Fruit fly (Drosophila melanogaster) whole organism, embryonic: Measurements from ENCODE around the gene stck.
A peak's percentile ranks its signal among the peaks of the same experiment; 100 is the strongest.

Source experiments
- Adf1 ChIP-seq: fragments of 200-800 bp; sonication (Bioruptor generic); IDR thresholded peaks from 2 replicates; pipeline ENCODE4 v1.3.6; 2022; ENCODE audit warnings: missing biosample characterization, missing genetic modification characterization
- B-H1 ChIP-seq: fragments of 200-800 bp; sonication (Bioruptor generic); IDR thresholded peaks from 3 replicates; pipeline ENCODE4 v1.3.6; 2022; ENCODE audit warnings: missing biosample characterization, missing genetic modification characterization
- BEAF-32 ChIP-seq: fragments of 200-800 bp; sonication (Bioruptor generic); optimal IDR thresholded peaks from 3 replicates; lab custom pipeline; 2017; ENCODE audit warnings: missing biosample characterization, missing genetic modification characterization, mild to moderate bottlenecking, moderate library complexity, missing genetic modification reagents
- CG10147 ChIP-seq: fragments of 200-800 bp; sonication (Bioruptor generic); optimal IDR thresholded peaks from 2 replicates; lab custom pipeline; 2019; ENCODE audit warnings: missing biosample characterization, mild to moderate bottlenecking, missing genetic modification characterization, moderate library complexity
- CG11504 ChIP-seq: fragments of 200-800 bp; sonication (Bioruptor generic); optimal IDR thresholded peaks from 3 replicates; lab custom pipeline; 2019; ENCODE audit warnings: missing biosample characterization, mild to moderate bottlenecking, missing genetic modification characterization, moderate library complexity
- CG11723 ChIP-seq: fragments of 200-800 bp; sonication (Bioruptor generic); optimal IDR thresholded peaks from 2 replicates; lab custom pipeline; 2017; ENCODE audit warnings: missing biosample characterization, mild to moderate bottlenecking, missing genetic modification characterization
- CG1529 ChIP-seq: fragments of 200-800 bp; sonication (Bioruptor generic); optimal IDR thresholded peaks from 3 replicates; lab custom pipeline; 2018; ENCODE audit warnings: missing biosample characterization, missing genetic modification characterization
- CG1647 ChIP-seq: fragments of 200-800 bp; sonication (Bioruptor generic); optimal IDR thresholded peaks from 3 replicates; lab custom pipeline; 2016; ENCODE audit warnings: missing biosample characterization, missing genetic modification characterization
- CG30403 ChIP-seq: fragments of 200-800 bp; sonication (Bioruptor generic); optimal IDR thresholded peaks from 3 replicates; lab custom pipeline; 2016; ENCODE audit warnings: missing biosample characterization, missing genetic modification characterization
- CG31388 ChIP-seq: fragments of 200-800 bp; sonication (Bioruptor generic); optimal IDR thresholded peaks from 2 replicates; lab custom pipeline; 2016; ENCODE audit warnings: missing biosample characterization, missing genetic modification characterization
- CG32532 ChIP-seq: fragments of 200-800 bp; sonication (Bioruptor generic); IDR thresholded peaks from 2 replicates; pipeline ENCODE4 v1.3.6; 2022; ENCODE audit warnings: missing biosample characterization, missing genetic modification characterization
- CG3995 ChIP-seq: fragments of 200-800 bp; sonication (Bioruptor generic); optimal IDR thresholded peaks from 3 replicates; lab custom pipeline; 2016; ENCODE audit warnings: missing biosample characterization, missing genetic modification characterization
- CG4360 ChIP-seq: fragments of 200-800 bp; sonication (Bioruptor generic); IDR thresholded peaks from 2 replicates; pipeline ENCODE4 v1.3.6; 2022; ENCODE audit warnings: missing biosample characterization, missing genetic modification characterization
- CG6254 ChIP-seq: fragments of 200-800 bp; sonication (Bioruptor generic); optimal IDR thresholded peaks from 3 replicates; lab custom pipeline; 2017; ENCODE audit warnings: mild to moderate bottlenecking, missing biosample characterization, missing genetic modification reagents, missing genetic modification characterization
- CG7928 ChIP-seq: fragments of 200-800 bp; sonication (Bioruptor generic); optimal IDR thresholded peaks from 2 replicates; lab custom pipeline; 2017; ENCODE audit warnings: missing biosample characterization, mild to moderate bottlenecking, missing genetic modification characterization
- CG8359 ChIP-seq: fragments of 200-800 bp; sonication (Bioruptor generic); optimal IDR thresholded peaks from 2 replicates; lab custom pipeline; 2017; ENCODE audit warnings: missing biosample characterization, mild to moderate bottlenecking, missing genetic modification characterization, borderline replicate concordance
- D19A ChIP-seq: fragments of 200-800 bp; optimal IDR thresholded peaks from 3 replicates; lab custom pipeline; 2019; ENCODE audit warnings: missing biosample characterization, mild to moderate bottlenecking, missing genetic modification characterization, moderate library complexity
- Doc2 ChIP-seq: fragments of 200-800 bp; sonication (Bioruptor generic); IDR thresholded peaks from 2 replicates; pipeline ENCODE4 v1.3.6; 2022; ENCODE audit warnings: missing biosample characterization, missing genetic modification characterization
- Doc3 ChIP-seq: fragments of 200-800 bp; sonication (Bioruptor generic); IDR thresholded peaks from 3 replicates; pipeline ENCODE4 v1.3.6; 2022; ENCODE audit warnings: missing biosample characterization, missing genetic modification characterization; ENCODE audit not compliant: partially characterized antibody
- Hmr ChIP-seq: fragments of 200-800 bp; sonication (Bioruptor generic); optimal IDR thresholded peaks from 3 replicates; lab custom pipeline; 2017; ENCODE audit warnings: mild to moderate bottlenecking, missing biosample characterization, missing genetic modification reagents, missing genetic modification characterization
- Hr39 ChIP-seq: fragments of >200 bp; optimal IDR thresholded peaks from 2 replicates; lab custom pipeline; 2017
- Kr ChIP-seq: fragments of 200-800 bp; sonication (Bioruptor generic); optimal IDR thresholded peaks from 2 replicates; lab custom pipeline; 2017; ENCODE audit warnings: missing biosample characterization, mild to moderate bottlenecking, missing genetic modification characterization
- Lim3 ChIP-seq: fragments of 200-800 bp; sonication (Bioruptor generic); IDR thresholded peaks from 2 replicates; pipeline ENCODE4 v1.3.6; 2022; ENCODE audit warnings: missing biosample characterization, missing genetic modification characterization
- Med ChIP-seq: fragments of 200-800 bp; sonication (Bioruptor generic); peaks from one replicate; lab custom pipeline; 2016; ENCODE audit warnings: missing biosample characterization, missing genetic modification characterization, mild to moderate bottlenecking, inconsistent platforms, moderate library complexity
- Nf-YC ChIP-seq: fragments of 200-800 bp; optimal IDR thresholded peaks from 3 replicates; lab custom pipeline; 2019; ENCODE audit warnings: missing biosample characterization, mild to moderate bottlenecking, missing genetic modification characterization, moderate library complexity
- Rfx ChIP-seq: fragments of 200-800 bp; sonication (Bioruptor generic); IDR thresholded peaks from 2 replicates; pipeline ENCODE4 v1.3.6; 2022; ENCODE audit warnings: missing biosample characterization, missing genetic modification characterization
- ac ChIP-seq: fragments of 200-800 bp; sonication (Bioruptor generic); optimal IDR thresholded peaks from 3 replicates; lab custom pipeline; 2017; ENCODE audit warnings: missing biosample characterization, mild to moderate bottlenecking, missing genetic modification characterization
- ara ChIP-seq: fragments of 200-800 bp; sonication (Bioruptor generic); IDR thresholded peaks from 2 replicates; pipeline ENCODE4 v1.3.6; 2022; ENCODE audit warnings: missing biosample characterization, missing genetic modification characterization
- chif ChIP-seq, 2 experiments: fragments of 200-800 bp; sonication (Bioruptor generic); optimal IDR thresholded peaks; 3 replicates each; lab custom pipeline; 2016; ENCODE audit warnings: missing biosample characterization in 2 of 2, missing genetic modification characterization in 2 of 2
- gsb-n ChIP-seq: fragments of 200-800 bp; sonication (Bioruptor generic); optimal IDR thresholded peaks from 3 replicates; lab custom pipeline; 2018; ENCODE audit warnings: missing biosample characterization, mild to moderate bottlenecking, missing genetic modification characterization
- hb ChIP-seq: fragments of 200-800 bp; sonication (Bioruptor generic); IDR thresholded peaks from 3 replicates; pipeline ENCODE4 v1.3.6; 2022; ENCODE audit warnings: missing biosample characterization, missing genetic modification characterization; ENCODE audit not compliant: partially characterized antibody
- hth ChIP-seq: fragments of >200 bp; optimal IDR thresholded peaks from 2 replicates; lab custom pipeline; 2017; ENCODE audit warnings: inconsistent platforms
- jigr1 ChIP-seq: fragments of 200-800 bp; sonication (Bioruptor generic); IDR thresholded peaks from 3 replicates; pipeline ENCODE4 v1.3.6; 2022; ENCODE audit warnings: missing biosample characterization, missing genetic modification characterization
- jing ChIP-seq: fragments of 200-800 bp; sonication (Bioruptor generic); optimal IDR thresholded peaks from 2 replicates; lab custom pipeline; 2018; ENCODE audit warnings: missing biosample characterization, mild to moderate bottlenecking, missing genetic modification characterization
- ken ChIP-seq: fragments of 200-800 bp; sonication (Bioruptor generic); IDR thresholded peaks from 3 replicates; pipeline ENCODE4 v1.3.6; 2022; ENCODE audit warnings: missing biosample characterization, missing genetic modification characterization
- knrl ChIP-seq: fragments of 200-800 bp; sonication (Bioruptor generic); IDR thresholded peaks from 3 replicates; pipeline ENCODE4 v1.3.6; 2022; ENCODE audit warnings: missing biosample characterization, missing genetic modification characterization; ENCODE audit not compliant: partially characterized antibody
- lbe ChIP-seq: fragments of 200-800 bp; sonication (Bioruptor generic); optimal IDR thresholded peaks from 2 replicates; lab custom pipeline; 2016; ENCODE audit warnings: missing biosample characterization, mild to moderate bottlenecking, missing genetic modification characterization
- pho ChIP-seq: fragments of 200-800 bp; sonication (Bioruptor generic); optimal IDR thresholded peaks from 2 replicates; lab custom pipeline; 2016; ENCODE audit warnings: missing biosample characterization, missing genetic modification characterization
- repo ChIP-seq: fragments of 200-800 bp; sonication (Bioruptor generic); optimal IDR thresholded peaks from 2 replicates; lab custom pipeline; 2016; ENCODE audit warnings: missing biosample characterization, missing genetic modification characterization
- rib ChIP-seq: fragments of 200-800 bp; sonication (Bioruptor generic); IDR thresholded peaks from 2 replicates; pipeline ENCODE4 v1.3.6; 2022; ENCODE audit warnings: missing biosample characterization, missing genetic modification characterization
- scrt ChIP-seq: fragments of 200-800 bp; sonication (Bioruptor generic); optimal IDR thresholded peaks from 2 replicates; lab custom pipeline; 2018; ENCODE audit warnings: missing biosample characterization, mild to moderate bottlenecking, missing genetic modification characterization, moderate library complexity
- sens ChIP-seq: fragments of 200-800 bp; sonication (Bioruptor generic); peaks from one replicate; lab custom pipeline; 2016; ENCODE audit warnings: missing biosample characterization, missing genetic modification characterization
- so ChIP-seq: fragments of 200-800 bp; sonication (Bioruptor generic); IDR thresholded peaks from 3 replicates; pipeline ENCODE4 v1.3.6; 2022; ENCODE audit warnings: missing biosample characterization, missing genetic modification characterization
- stc ChIP-seq: fragments of 200-800 bp; sonication (Bioruptor generic); IDR thresholded peaks from 2 replicates; pipeline ENCODE4 v1.3.6; 2022; ENCODE audit warnings: missing biosample characterization, missing genetic modification characterization
- tap ChIP-seq: fragments of 200-800 bp; optimal IDR thresholded peaks from 3 replicates; lab custom pipeline; 2019; ENCODE audit warnings: missing biosample characterization, mild to moderate bottlenecking, missing genetic modification characterization, moderate library complexity
- tin ChIP-seq: fragments of 200-800 bp; sonication (Bioruptor generic); optimal IDR thresholded peaks from 3 replicates; lab custom pipeline; 2016; ENCODE audit warnings: missing biosample characterization, missing genetic modification characterization
- tio ChIP-seq: fragments of 200-800 bp; sonication (Bioruptor generic); optimal IDR thresholded peaks from 2 replicates; lab custom pipeline; 2017; ENCODE audit warnings: missing biosample characterization, missing genetic modification characterization, inconsistent platforms
- wdn ChIP-seq: fragments of 200-800 bp; sonication (Bioruptor generic); IDR thresholded peaks from 2 replicates; pipeline ENCODE4 v1.3.6; 2022; ENCODE audit warnings: missing biosample characterization, missing genetic modification characterization
- zen2 ChIP-seq: fragments of 200-800 bp; sonication (Bioruptor generic); IDR thresholded peaks from 3 replicates; pipeline ENCODE4 v1.3.6; 2022; ENCODE audit warnings: missing biosample characterization, missing genetic modification characterization; ENCODE audit not compliant: partially characterized antibody

The stck gene

dm6 chr3R:8310678-8311077, 46.1 kb upstream of the stck start, which contains the start of gene CG11693:
Gene CG11693 (minus strand): TSS chr3R:8310778.
- TF ChIP-seq Med (GFP tag; lab: Kevin White, UChicago) (peak; percentile 1), so (no peak)

- TF ChIP-seq sens (GFP tag; lab: Kevin White, UChicago): peak; percentile 52
- TF ChIP-seq gsb-n (tag; lab: Kevin White, UChicago): no peak
Observed at dm6 chr3R:8312037-8312436, 44.7 kb upstream of the stck start, which contains the start of the genes CG11694 and CG11698. Gene CG11694 (minus strand): TSS chr3R:8312137. Gene CG11698 (plus strand): TSS chr3R:8312188.

dm6 chr3R:8313038-8313437, 43.7 kb upstream of the stck start, which contains the start of gene CG7483:
Gene CG7483 (plus strand): TSS chr3R:8313208.
- no peak for TF ChIP-seq Hr39
- no peak for TF ChIP-seq B-H1 (GFP tag; lab: Robert Waterston, UW)
- TF ChIP-seq Doc3 (GFP tag; lab: Robert Waterston, UW): peak; percentile 77
- TF ChIP-seq CG10147 (GFP tag; lab: Kevin White, UChicago): no peak
- TF ChIP-seq Rfx (GFP tag; lab: Robert Waterston, UW): no peak; the same call in 1 of the 2 replicates
- TF ChIP-seq hth (lab: Kevin White, UChicago): no peak
- TF ChIP-seq stc (GFP tag; lab: Robert Waterston, UW): no peak
- no peak for TF ChIP-seq tin (GFP tag; lab: Kevin White, UChicago)
- TF ChIP-seq CG30403: no peak
- TF ChIP-seq jigr1 (GFP tag; lab: Robert Waterston, UW): no peak
- no peak for TF ChIP-seq jing (GFP tag; lab: Kevin White, UChicago)
- TF ChIP-seq CG1647 (GFP tag; lab: Kevin White, UChicago): no peak
- TF ChIP-seq ara (GFP tag; lab: Robert Waterston, UW): no peak
- no peak for TF ChIP-seq pho (GFP tag; lab: Kevin White, UChicago)
- TF ChIP-seq D19A (tag; lab: Kevin White, UChicago): no peak
- no peak for TF ChIP-seq CG31388 (GFP tag; lab: Kevin White, UChicago)
- peak; percentile 86 for TF ChIP-seq CG11504 (tag; lab: Kevin White, UChicago)
- no peak for TF ChIP-seq tio (GFP tag; lab: Kevin White, UChicago)
- TF ChIP-seq scrt (GFP tag; lab: Kevin White, UChicago): no peak
- no peak for TF ChIP-seq CG4360 (GFP tag; lab: Robert Waterston, UW)
- TF ChIP-seq CG11723: no peak
- no peak for TF ChIP-seq CG8359
- peak; percentile 34 for TF ChIP-seq Nf-YC
- TF ChIP-seq Hmr (GFP tag; lab: Kevin White, UChicago): no peak
- no peak for TF ChIP-seq CG7928 (GFP tag; lab: Kevin White, UChicago)
- no peak for TF ChIP-seq repo
- TF ChIP-seq CG1529 (GFP tag; lab: Kevin White, UChicago): no peak
- no peak for TF ChIP-seq Adf1 (GFP tag; lab: Robert Waterston, UW)
- TF ChIP-seq lbe: peak; percentile 34
- TF ChIP-seq wdn (GFP tag; lab: Robert Waterston, UW): no peak
- TF ChIP-seq Kr: no peak
- no peak for TF ChIP-seq Lim3 (GFP tag; lab: Robert Waterston, UW)
- no peak for TF ChIP-seq rib
- no peak for TF ChIP-seq ac (GFP tag; lab: Kevin White, UChicago)
- no peak for TF ChIP-seq chif (GFP tag; optimal IDR thresholded peaks at IDR 0.05; lab: Kevin White, UChicago)
- peak; percentile 80 for TF ChIP-seq BEAF-32
- TF ChIP-seq hb (GFP tag; lab: Robert Waterston, UW): peak; percentile 61; the same call in 1 of the 3 replicates
- peak; percentile 78 for TF ChIP-seq knrl (GFP tag; lab: Robert Waterston, UW)
- TF ChIP-seq tap (tag; lab: Kevin White, UChicago): no peak
- TF ChIP-seq CG6254: no peak
- no peak for TF ChIP-seq ken (GFP tag; lab: Robert Waterston, UW)
- TF ChIP-seq CG3995 (GFP tag; lab: Kevin White, UChicago): peak; percentile 15
- peak; percentile 75; the same call in 2 of the 3 replicates for TF ChIP-seq zen2 (GFP tag; lab: Robert Waterston, UW)
- TF ChIP-seq Doc2 (GFP tag; lab: Robert Waterston, UW): no peak
- no peak for TF ChIP-seq CG32532 (GFP tag; lab: Robert Waterston, UW)
